Fruit fly (Drosophila melanogaster) whole organism, embryonic: Measurements from ENCODE around the gene RpS2.

Source experiments
- Aef1 ChIP-seq: fragments of 200-800 bp; sonication (Bioruptor generic); IDR thresholded peaks from 3 replicates; pipeline ENCODE4 v1.3.6; 2022; ENCODE audit warnings: missing biosample characterization, missing genetic modification characterization
- CG10209 ChIP-seq: fragments of 200-800 bp; sonication (Bioruptor generic); optimal IDR thresholded peaks from 3 replicates; lab custom pipeline; 2017; ENCODE audit warnings: missing biosample characterization, mild to moderate bottlenecking, missing genetic modification characterization, missing genetic modification reagents
- CG10565 ChIP-seq: fragments of 200-800 bp; sonication (Bioruptor generic); optimal IDR thresholded peaks from 3 replicates; lab custom pipeline; 2016; ENCODE audit warnings: missing biosample characterization, mild to moderate bottlenecking, missing genetic modification characterization
- CG11456 ChIP-seq: fragments of 200-800 bp; sonication (Bioruptor generic); IDR thresholded peaks from 3 replicates; pipeline ENCODE4 v1.3.6; 2022; ENCODE audit warnings: missing biosample characterization, missing genetic modification characterization
- CG12659 ChIP-seq: fragments of 200-800 bp; sonication (Bioruptor generic); optimal IDR thresholded peaks from 3 replicates; lab custom pipeline; 2017; ENCODE audit warnings: mild to moderate bottlenecking, missing biosample characterization, missing genetic modification reagents, missing genetic modification characterization
- CG13123 ChIP-seq: fragments of 200-800 bp; sonication (Bioruptor generic); optimal IDR thresholded peaks from 2 replicates; lab custom pipeline; 2016; ENCODE audit warnings: missing biosample characterization, missing genetic modification characterization
- CG15011 ChIP-seq: fragments of 200-800 bp; sonication (Bioruptor generic); optimal IDR thresholded peaks from 3 replicates; lab custom pipeline; 2018; ENCODE audit warnings: missing biosample characterization, mild to moderate bottlenecking, missing genetic modification characterization
- CG1529 ChIP-seq: fragments of 200-800 bp; sonication (Bioruptor generic); optimal IDR thresholded peaks from 3 replicates; lab custom pipeline; 2018; ENCODE audit warnings: missing biosample characterization, missing genetic modification characterization
- CG15514 ChIP-seq: fragments of 200-800 bp; sonication (Bioruptor generic); optimal IDR thresholded peaks from 3 replicates; lab custom pipeline; 2017; ENCODE audit warnings: missing biosample characterization, missing genetic modification characterization, mild to moderate bottlenecking, moderate library complexity, missing genetic modification reagents
- CG1602 ChIP-seq: fragments of 200-800 bp; sonication (Bioruptor generic); optimal IDR thresholded peaks from 3 replicates; lab custom pipeline; 2016; ENCODE audit warnings: missing biosample characterization, missing genetic modification characterization
- CG1603 ChIP-seq: fragments of 200-800 bp; sonication (Bioruptor generic); optimal IDR thresholded peaks from 2 replicates; lab custom pipeline; 2019; ENCODE audit warnings: missing biosample characterization, mild to moderate bottlenecking, missing genetic modification characterization, moderate library complexity
- CG16863 ChIP-seq: fragments of 200-800 bp; sonication (Bioruptor generic); optimal IDR thresholded peaks from 3 replicates; lab custom pipeline; 2016; ENCODE audit warnings: missing biosample characterization, missing genetic modification characterization
- CG17359 ChIP-seq: fragments of 200-800 bp; sonication (Bioruptor generic); optimal IDR thresholded peaks from 3 replicates; lab custom pipeline; 2018; ENCODE audit warnings: missing biosample characterization, mild to moderate bottlenecking, missing genetic modification characterization, moderate library complexity
- CG17612 ChIP-seq: fragments of 200-800 bp; sonication (Bioruptor generic); IDR thresholded peaks from 2 replicates; pipeline ENCODE4 v1.3.6; 2022; ENCODE audit warnings: missing biosample characterization, missing genetic modification characterization
- CG31224 ChIP-seq: fragments of 200-800 bp; sonication (Bioruptor generic); IDR thresholded peaks from 2 replicates; pipeline ENCODE4 v1.3.6; 2022; ENCODE audit warnings: missing biosample characterization, missing genetic modification characterization
- CG3407 ChIP-seq: fragments of 200-800 bp; sonication (Bioruptor generic); optimal IDR thresholded peaks from 2 replicates; lab custom pipeline; 2018; ENCODE audit warnings: missing biosample characterization, mild to moderate bottlenecking, missing genetic modification characterization
- CG3838 ChIP-seq: fragments of 200-800 bp; sonication (Bioruptor generic); optimal IDR thresholded peaks from 3 replicates; lab custom pipeline; 2016; ENCODE audit warnings: missing biosample characterization, missing genetic modification characterization
- CG4820 ChIP-seq: fragments of 200-800 bp; sonication (Bioruptor generic); optimal IDR thresholded peaks from 3 replicates; lab custom pipeline; 2016; ENCODE audit warnings: missing biosample characterization, missing genetic modification characterization
- CG7372 ChIP-seq: fragments of 200-800 bp; sonication (Bioruptor generic); IDR thresholded peaks from 2 replicates; pipeline ENCODE4 v1.3.6; 2022; ENCODE audit warnings: missing biosample characterization, missing genetic modification characterization
- CG7556 ChIP-seq: fragments of 200-800 bp; sonication (Bioruptor generic); optimal IDR thresholded peaks from 2 replicates; lab custom pipeline; 2017; ENCODE audit warnings: missing biosample characterization, mild to moderate bottlenecking, missing genetic modification characterization
- CG8924 ChIP-seq: fragments of 200-800 bp; optimal IDR thresholded peaks from 3 replicates; lab custom pipeline; 2019; ENCODE audit warnings: missing biosample characterization, mild to moderate bottlenecking, missing genetic modification characterization, moderate library complexity
- CG9797 ChIP-seq: fragments of 200-800 bp; sonication (Bioruptor generic); optimal IDR thresholded peaks from 3 replicates; lab custom pipeline; 2018; ENCODE audit warnings: missing biosample characterization, mild to moderate bottlenecking, missing genetic modification characterization
- Dad ChIP-seq: fragments of 200-800 bp; sonication (Bioruptor generic); optimal IDR thresholded peaks from 3 replicates; lab custom pipeline; 2016; ENCODE audit warnings: missing biosample characterization, missing genetic modification characterization
- Dll ChIP-seq: fragments of 200-800 bp; sonication (Bioruptor generic); IDR thresholded peaks from 4 replicates; pipeline ENCODE4 v1.3.6; 2022; ENCODE audit warnings: missing biosample characterization, missing genetic modification characterization; ENCODE audit not compliant: partially characterized antibody
- Dp ChIP-seq: fragments of 200-800 bp; sonication (Bioruptor generic); optimal IDR thresholded peaks from 2 replicates; lab custom pipeline; 2018; ENCODE audit warnings: missing biosample characterization, mild to moderate bottlenecking, missing genetic modification characterization, moderate library complexity
- Ets97D ChIP-seq: fragments of 200-800 bp; sonication (Bioruptor generic); optimal IDR thresholded peaks from 3 replicates; lab custom pipeline; 2016; ENCODE audit warnings: missing biosample characterization, missing genetic modification characterization
- Fer2 ChIP-seq: fragments of 200-800 bp; sonication (Bioruptor generic); optimal IDR thresholded peaks from 2 replicates; lab custom pipeline; 2018; ENCODE audit warnings: missing biosample characterization, mild to moderate bottlenecking, missing genetic modification characterization, moderate library complexity
- Gsc ChIP-seq: fragments of 200-800 bp; sonication (Bioruptor generic); IDR thresholded peaks from 2 replicates; pipeline ENCODE4 v1.3.6; 2022; ENCODE audit warnings: missing biosample characterization, missing genetic modification characterization
- HLH54F ChIP-seq: fragments of 200-800 bp; sonication (Bioruptor generic); optimal IDR thresholded peaks from 3 replicates; lab custom pipeline; 2016; ENCODE audit warnings: missing biosample characterization, missing genetic modification characterization
- HLHmδ ChIP-seq: fragments of 200-800 bp; sonication (Bioruptor generic); optimal IDR thresholded peaks from 2 replicates; lab custom pipeline; 2018; ENCODE audit warnings: missing biosample characterization, mild to moderate bottlenecking, missing genetic modification characterization, moderate library complexity
- Max ChIP-seq: fragments of 200-800 bp; sonication (Bioruptor generic); optimal IDR thresholded peaks from 2 replicates; lab custom pipeline; 2016; ENCODE audit warnings: missing biosample characterization, mild to moderate bottlenecking, missing genetic modification characterization
- Meics ChIP-seq: fragments of 200-800 bp; sonication (Bioruptor generic); optimal IDR thresholded peaks from 2 replicates; lab custom pipeline; 2017; ENCODE audit warnings: missing biosample characterization, mild to moderate bottlenecking, missing genetic modification characterization
- NC2α ChIP-seq: fragments of 200-800 bp; sonication (Bioruptor generic); optimal IDR thresholded peaks from 2 replicates; lab custom pipeline; 2016; ENCODE audit warnings: missing biosample characterization, missing genetic modification characterization
- Rfx ChIP-seq: fragments of 200-800 bp; sonication (Bioruptor generic); IDR thresholded peaks from 2 replicates; pipeline ENCODE4 v1.3.6; 2022; ENCODE audit warnings: missing biosample characterization, missing genetic modification characterization
- Sry-δ ChIP-seq: fragments of 200-800 bp; sonication (Bioruptor generic); optimal IDR thresholded peaks from 2 replicates; lab custom pipeline; 2016; ENCODE audit warnings: missing biosample characterization, missing genetic modification characterization
- br ChIP-seq: fragments of >200 bp; optimal IDR thresholded peaks from 2 replicates; lab custom pipeline; 2017
- gem ChIP-seq: fragments of 200-800 bp; sonication (Bioruptor generic); optimal IDR thresholded peaks from 2 replicates; lab custom pipeline; 2019; ENCODE audit warnings: missing biosample characterization, mild to moderate bottlenecking, missing genetic modification characterization, moderate library complexity
- lola ChIP-seq, 3 experiments: fragments of >200 bp in 2 of 3; fragments of 200-800 bp in 1 of 3; sonication (Bioruptor generic) in 1 of 3; optimal IDR thresholded peaks; 2 replicates each; lab custom pipeline; 2017 to 2019; ENCODE audit warnings: missing biosample characterization in 3 of 3, missing genetic modification characterization in 3 of 3, mild to moderate bottlenecking in 1 of 3, moderate library complexity in 1 of 3
- oc ChIP-seq: fragments of 200-800 bp; sonication (Bioruptor generic); optimal IDR thresholded peaks from 2 replicates; lab custom pipeline; 2018; ENCODE audit warnings: missing biosample characterization, mild to moderate bottlenecking, missing genetic modification characterization, moderate library complexity
- onecut ChIP-seq: fragments of 200-800 bp; sonication (Bioruptor generic); IDR thresholded peaks from 2 replicates; pipeline ENCODE4 v1.3.6; 2022; ENCODE audit warnings: missing biosample characterization, missing genetic modification characterization
- pan ChIP-seq, 4 experiments: fragments of >200 bp in 3 of 4; fragments of 200-800 bp in 1 of 4; sonication (Bioruptor generic) in 1 of 4; optimal IDR thresholded peaks in 3 of 4; IDR thresholded peaks in 1 of 4; 2 replicates each; pipeline versions ENCODE4 v1.3.6 to Lab custom; 2017 to 2022; ENCODE audit warnings: missing biosample characterization in 2 of 4, missing genetic modification characterization in 2 of 4, mixed read lengths in 1 of 4
- pum ChIP-seq: fragments of 200-800 bp; sonication (Bioruptor generic); optimal IDR thresholded peaks from 2 replicates; lab custom pipeline; 2016; ENCODE audit warnings: missing biosample characterization, missing genetic modification characterization
- salm ChIP-seq: fragments of 200-800 bp; sonication (Bioruptor generic); optimal IDR thresholded peaks from 2 replicates; lab custom pipeline; 2018; ENCODE audit warnings: missing biosample characterization, mild to moderate bottlenecking, missing genetic modification characterization
- sens-2 ChIP-seq: fragments of 200-800 bp; sonication (Bioruptor generic); IDR thresholded peaks from 2 replicates; pipeline ENCODE4 v1.3.6; 2022; ENCODE audit warnings: missing biosample characterization, missing genetic modification characterization
- shn ChIP-seq: fragments of 200-800 bp; sonication (Bioruptor generic); optimal IDR thresholded peaks from 3 replicates; lab custom pipeline; 2016; ENCODE audit warnings: missing biosample characterization, missing genetic modification characterization
- slp2 ChIP-seq: fragments of 200-800 bp; sonication (Bioruptor generic); optimal IDR thresholded peaks from 2 replicates; lab custom pipeline; 2016; ENCODE audit warnings: missing biosample characterization, missing genetic modification characterization
- sug ChIP-seq: fragments of 200-800 bp; optimal IDR thresholded peaks from 2 replicates; lab custom pipeline; 2019; ENCODE audit warnings: missing biosample characterization, mild to moderate bottlenecking, missing genetic modification characterization, moderate library complexity
- tup ChIP-seq: fragments of 200-800 bp; sonication (Bioruptor generic); optimal IDR thresholded peaks from 2 replicates; lab custom pipeline; 2016; ENCODE audit warnings: missing biosample characterization, mild to moderate bottlenecking, missing genetic modification characterization, moderate library complexity
- vfl ChIP-seq: fragments of 200-800 bp; sonication (Bioruptor generic); optimal IDR thresholded peaks from 2 replicates; lab custom pipeline; 2016; ENCODE audit warnings: missing biosample characterization, missing genetic modification characterization
- wdn ChIP-seq: fragments of 200-800 bp; sonication (Bioruptor generic); IDR thresholded peaks from 2 replicates; pipeline ENCODE4 v1.3.6; 2022; ENCODE audit warnings: missing biosample characterization, missing genetic modification characterization

RpS2 gene

DNA sequence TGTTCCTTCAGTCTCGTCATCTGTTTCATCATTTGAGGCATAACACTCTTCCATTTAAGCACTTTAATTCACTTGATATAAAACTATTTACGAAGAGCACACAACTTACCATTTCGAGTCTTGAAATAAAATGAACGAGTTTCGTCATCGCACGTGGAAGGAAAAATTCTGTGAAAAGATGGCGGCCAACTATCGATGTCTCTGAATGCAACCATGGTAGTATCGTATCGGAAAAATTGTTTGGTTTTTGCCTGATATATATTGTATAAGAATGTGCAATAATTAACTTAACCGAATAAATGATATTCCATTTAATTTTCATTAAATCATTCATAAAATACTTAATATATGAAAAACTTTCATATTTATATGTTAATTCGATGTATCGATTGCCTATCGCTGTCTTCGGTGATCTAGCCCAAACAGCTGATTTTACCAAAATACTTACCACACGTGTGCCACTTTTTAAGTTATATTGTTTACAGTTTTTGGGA lies 2.4 kb downstream of the RpS2 start, which contains the start of gene Bka (continued):
- TF ChIP-seq CG13123 (GFP tag; lab: Kevin White, UChicago) = peak; percentile 1
- peak in 1 of 3 experiments; percentile 45 for TF ChIP-seq lola (GFP tag; optimal IDR thresholded peaks at IDR 0.05; lab: Kevin White, UChicago)
- peak; percentile 28 for TF ChIP-seq oc (tag; lab: Kevin White, UChicago)
- peak; percentile 37 for TF ChIP-seq CG17359 (tag; lab: Kevin White, UChicago)
- peak; percentile 68 for TF ChIP-seq Dp (GFP tag; lab: Kevin White, UChicago)
- TF ChIP-seq CG7372 = no peak
- no peak for TF ChIP-seq pan (optimal IDR thresholded peaks at IDR 0.05; lab: Kevin White, UChicago)
- peak in 1 of 2 experiments; percentile 39 for TF ChIP-seq pan (GFP tag; optimal IDR thresholded peaks at IDR 0.05 in 1 of 2, IDR thresholded peaks at IDR 0.05 in 1 of 2)
- TF ChIP-seq CG7556 (GFP tag; lab: Kevin White, UChicago) = peak; percentile 38
- TF ChIP-seq wdn (GFP tag; lab: Robert Waterston, UW) = peak; percentile 17; the same call in 1 of the 2 replicates
- no peak for TF ChIP-seq CG17612 (GFP tag; lab: Robert Waterston, UW)
- no peak for TF ChIP-seq Fer2 (tag; lab: Kevin White, UChicago)
- TF ChIP-seq CG9797 (GFP tag; lab: Kevin White, UChicago) = peak; percentile 57
- no peak for TF ChIP-seq CG4820 (GFP tag; lab: Kevin White, UChicago)
- peak; percentile 85 for TF ChIP-seq CG8924 (tag; lab: Kevin White, UChicago)
- TF ChIP-seq NC2α = no peak
- no peak for TF ChIP-seq CG10565
- no peak for TF ChIP-seq shn (GFP tag; lab: Kevin White, UChicago)
- TF ChIP-seq Max (GFP tag; lab: Kevin White, UChicago) = peak; percentile 73
- TF ChIP-seq Aef1 = no peak
- TF ChIP-seq CG11456 (GFP tag; lab: Robert Waterston, UW) = no peak
- TF ChIP-seq Dll = peak; percentile 100
- no peak for TF ChIP-seq vfl (GFP tag; lab: Kevin White, UChicago)
- TF ChIP-seq gem (tag; lab: Kevin White, UChicago) = peak; percentile 49
- TF ChIP-seq HLH54F (GFP tag; lab: Kevin White, UChicago) = no peak
- peak; percentile 69 for TF ChIP-seq Meics (GFP tag; lab: Kevin White, UChicago)
- TF ChIP-seq br (lab: Kevin White, UChicago) = no peak
- TF ChIP-seq CG1602 (GFP tag; lab: Kevin White, UChicago) = no peak
- TF ChIP-seq Sry-δ (GFP tag; lab: Kevin White, UChicago) = peak; percentile 79
- no peak for TF ChIP-seq slp2 (GFP tag; lab: Kevin White, UChicago)
- TF ChIP-seq salm (tag; lab: Kevin White, UChicago) = no peak
- TF ChIP-seq HLHmδ = no peak
- TF ChIP-seq tup (GFP tag; lab: Kevin White, UChicago) = peak; percentile 13
- peak; percentile 41 for TF ChIP-seq Rfx
- no peak for TF ChIP-seq CG3838 (GFP tag; lab: Kevin White, UChicago)
- TF ChIP-seq onecut (GFP tag; lab: Robert Waterston, UW) = peak; percentile 34; the same call in 1 of the 2 replicates
- peak; percentile 86 for TF ChIP-seq CG15514
- TF ChIP-seq CG15011 (GFP tag; lab: Kevin White, UChicago) = peak; percentile 65
- no peak for TF ChIP-seq pum (GFP tag; lab: Kevin White, UChicago)
- peak; percentile 89 for TF ChIP-seq CG12659 (GFP tag; lab: Kevin White, UChicago)
- peak; percentile 42 for TF ChIP-seq CG3407 (GFP tag; lab: Kevin White, UChicago)
- TF ChIP-seq CG16863 (GFP tag; lab: Kevin White, UChicago) = no peak
- no peak for TF ChIP-seq Gsc (GFP tag; lab: Robert Waterston, UW)
- TF ChIP-seq CG1603 (tag; lab: Kevin White, UChicago) = peak; percentile 78
- TF ChIP-seq CG10209 (GFP tag; lab: Kevin White, UChicago) = peak; percentile 24
- peak; percentile 95 for TF ChIP-seq Ets97D (GFP tag; lab: Kevin White, UChicago)
- peak; percentile 75 for TF ChIP-seq sug (tag; lab: Kevin White, UChicago)
- peak; percentile 25 for TF ChIP-seq Dad (GFP tag; lab: Kevin White, UChicago)
- TF ChIP-seq CG31224 (GFP tag; lab: Robert Waterston, UW) = 0 out of 2 replicates have a peak, but pooled peaks have one; percentile 9
- TF ChIP-seq CG1529 (GFP tag; lab: Kevin White, UChicago) = peak; percentile 26
- no peak for TF ChIP-seq sens-2
